Fruit fly (Drosophila melanogaster): ENCODE data around the gene CG15725.

dm6 chrX:12749891-12750581 lies 44.4 kb downstream of the CG15725 start:
- TF ChIP-seq Myc (optimal IDR thresholded peaks at IDR 0.05) = no peak
- no peak for TF ChIP-seq psq (optimal IDR thresholded peaks at IDR 0.05)
- TF ChIP-seq ttk (optimal IDR thresholded peaks at IDR 0.05) = no peak
- TF ChIP-seq h (optimal IDR thresholded peaks at IDR 0.05) = no peak
- TF ChIP-seq insv (optimal IDR thresholded peaks at IDR 0.05) = no peak

Measured in Kc167 (cell line).